Worm (Caenorhabditis elegans) whole organism, late embryonic: ENCODE measurements around the gene syd-2.

ENCODE experiments used
- C38D4.7 ChIP-seq: fragments of 200-800 bp; sonication (Bioruptor generic); optimal IDR thresholded peaks from 2 replicates; lab custom pipeline; 2018; ENCODE audit warnings: mild to moderate bottlenecking, missing genetic modification characterization, moderate library complexity, missing compliant biosample characterization
- F13H6.1 ChIP-seq: sonication (generic microtip); optimal IDR thresholded peaks from 2 replicates; lab custom pipeline; 2016; ENCODE audit warnings: missing genetic modification characterization, missing compliant biosample characterization
- K02D7.2 ChIP-seq: sonication (generic microtip); optimal IDR thresholded peaks from 2 replicates; lab custom pipeline; 2017; ENCODE audit warnings: mild to moderate bottlenecking, missing genetic modification characterization, missing compliant biosample characterization
- T23F11.4 ChIP-seq: fragments of 200-800 bp; sonication (Bioruptor generic); optimal IDR thresholded peaks from 2 replicates; lab custom pipeline; 2018; ENCODE audit warnings: mild to moderate bottlenecking, missing genetic modification characterization, missing compliant biosample characterization
- Y22D7AL.16 ChIP-seq: sonication (generic microtip); optimal IDR thresholded peaks from 2 replicates; lab custom pipeline; 2016; ENCODE audit warnings: missing genetic modification characterization, missing compliant biosample characterization
- ahr-1 ChIP-seq: sonication (generic microtip); optimal IDR thresholded peaks from 2 replicates; lab custom pipeline; 2016; ENCODE audit warnings: missing genetic modification characterization, missing compliant biosample characterization
- ceh-19 ChIP-seq: fragments of 200-800 bp; sonication (Bioruptor generic); optimal IDR thresholded peaks from 2 replicates; lab custom pipeline; 2018; ENCODE audit warnings: mild to moderate bottlenecking, missing genetic modification characterization, missing compliant biosample characterization
- ceh-24 ChIP-seq: sonication (generic microtip); optimal IDR thresholded peaks from 2 replicates; lab custom pipeline; 2016; ENCODE audit warnings: mild to moderate bottlenecking, missing genetic modification characterization, missing compliant biosample characterization
- ceh-30 ChIP-seq: fragments of 150-350 bp; optimal IDR thresholded peaks from 2 replicates; lab custom pipeline; 2014; ENCODE audit warnings: missing biosample characterization, missing genetic modification characterization
- ceh-31 ChIP-seq: sonication (generic microtip); optimal IDR thresholded peaks from 2 replicates; lab custom pipeline; 2016; ENCODE audit warnings: missing genetic modification characterization, missing compliant biosample characterization
- ceh-34 ChIP-seq: sonication (generic microtip); optimal IDR thresholded peaks from 2 replicates; lab custom pipeline; 2016; ENCODE audit warnings: mild to moderate bottlenecking, missing genetic modification characterization, missing compliant biosample characterization
- ceh-48 ChIP-seq: sonication (generic microtip); optimal IDR thresholded peaks from 2 replicates; lab custom pipeline; 2016; ENCODE audit warnings: missing genetic modification characterization, inconsistent platforms, missing compliant biosample characterization
- ceh-6 ChIP-seq: fragments of 200-800 bp; sonication (Bioruptor generic); optimal IDR thresholded peaks from 2 replicates; lab custom pipeline; 2018; ENCODE audit warnings: mild to moderate bottlenecking, missing genetic modification characterization, missing compliant biosample characterization
- che-1 ChIP-seq: sonication (generic microtip); optimal IDR thresholded peaks from 2 replicates; lab custom pipeline; 2016; ENCODE audit warnings: mild to moderate bottlenecking, missing genetic modification characterization, missing compliant biosample characterization
- dmd-4 ChIP-seq: sonication (generic microtip); optimal IDR thresholded peaks from 2 replicates; lab custom pipeline; 2016; ENCODE audit warnings: borderline replicate concordance, missing genetic modification characterization, missing compliant biosample characterization
- dve-1 ChIP-seq: sonication (generic microtip); optimal IDR thresholded peaks from 2 replicates; lab custom pipeline; 2017; ENCODE audit warnings: antibody characterized with exemption, mild to moderate bottlenecking, missing genetic modification characterization, missing compliant biosample characterization
- elt-2 ChIP-seq: sonication (generic microtip); optimal IDR thresholded peaks from 2 replicates; lab custom pipeline; 2016; ENCODE audit warnings: missing genetic modification reagents, missing genetic modification characterization, missing compliant biosample characterization
- ets-4 ChIP-seq: sonication (generic microtip); optimal IDR thresholded peaks from 2 replicates; lab custom pipeline; 2016; ENCODE audit warnings: missing genetic modification characterization, missing compliant biosample characterization
- fax-1 ChIP-seq: sonication (generic microtip); optimal IDR thresholded peaks from 2 replicates; lab custom pipeline; 2016; ENCODE audit warnings: missing genotype, missing genetic modification characterization, missing compliant biosample characterization
- gmeb-2 ChIP-seq: sonication (generic microtip); optimal IDR thresholded peaks from 2 replicates; lab custom pipeline; 2016; ENCODE audit warnings: missing genetic modification characterization, inconsistent platforms, missing compliant biosample characterization
- hlh-13 ChIP-seq: fragments of 200-800 bp; sonication (Bioruptor generic); optimal IDR thresholded peaks from 2 replicates; lab custom pipeline; 2018; ENCODE audit warnings: mild to moderate bottlenecking, missing genetic modification characterization, missing compliant biosample characterization
- hlh-15 ChIP-seq: sonication (generic microtip); optimal IDR thresholded peaks from 2 replicates; lab custom pipeline; 2016; ENCODE audit warnings: missing genetic modification characterization, missing compliant biosample characterization
- hlh-6 ChIP-seq: sonication (generic microtip); optimal IDR thresholded peaks from 2 replicates; lab custom pipeline; 2016; ENCODE audit warnings: missing genotype, missing genetic modification characterization, missing compliant biosample characterization
- hlh-8 ChIP-seq: sonication (generic microtip); optimal IDR thresholded peaks from 2 replicates; lab custom pipeline; 2016; ENCODE audit warnings: missing genotype, missing genetic modification characterization, missing compliant biosample characterization
- lim-6 ChIP-seq: sonication (generic microtip); optimal IDR thresholded peaks from 2 replicates; lab custom pipeline; 2016; ENCODE audit warnings: missing genetic modification characterization, missing compliant biosample characterization
- lin-11 ChIP-seq: fragments of 200-800 bp; sonication (Bioruptor generic); optimal IDR thresholded peaks from 2 replicates; lab custom pipeline; 2018; ENCODE audit warnings: mild to moderate bottlenecking, missing genetic modification characterization, missing compliant biosample characterization
- madf-2 ChIP-seq: sonication (generic microtip); optimal IDR thresholded peaks from 2 replicates; lab custom pipeline; 2017; ENCODE audit warnings: missing genetic modification characterization, missing compliant biosample characterization
- nfya-1 ChIP-seq: sonication (generic microtip); optimal IDR thresholded peaks from 2 replicates; lab custom pipeline; 2017; ENCODE audit warnings: missing genetic modification characterization, mild to moderate bottlenecking, missing compliant biosample characterization, antibody characterized with exemption, moderate library complexity
- npax-4 ChIP-seq: sonication (generic microtip); optimal IDR thresholded peaks from 2 replicates; lab custom pipeline; 2016; ENCODE audit warnings: missing genetic modification characterization, missing compliant biosample characterization
- odd-2 ChIP-seq: sonication (generic microtip); optimal IDR thresholded peaks from 2 replicates; lab custom pipeline; 2017; ENCODE audit warnings: antibody characterized with exemption, mild to moderate bottlenecking, missing genetic modification characterization, missing compliant biosample characterization
- pag-3 ChIP-seq: sonication (generic microtip); optimal IDR thresholded peaks from 2 replicates; lab custom pipeline; 2016; ENCODE audit warnings: missing compliant biosample characterization, missing genetic modification characterization, borderline replicate concordance
- pax-1 ChIP-seq: fragments of 150-350 bp; optimal IDR thresholded peaks from 2 replicates; lab custom pipeline; 2014; ENCODE audit warnings: missing biosample characterization, missing genetic modification characterization
- pha-2 ChIP-seq: sonication (generic microtip); optimal IDR thresholded peaks from 2 replicates; lab custom pipeline; 2017; ENCODE audit warnings: mild to moderate bottlenecking, missing genetic modification characterization, missing compliant biosample characterization
- pha-4 ChIP-seq: fragments of 150-350 bp; optimal IDR thresholded peaks from 2 replicates; lab custom pipeline; 2018; ENCODE audit warnings: missing biosample characterization, missing genetic modification reagents, missing genetic modification characterization
- pqm-1 ChIP-seq: sonication (generic microtip); optimal IDR thresholded peaks from 2 replicates; lab custom pipeline; 2016; ENCODE audit warnings: missing genetic modification characterization, missing compliant biosample characterization
- pros-1 ChIP-seq: fragments of 150-350 bp; optimal IDR thresholded peaks from 2 replicates; lab custom pipeline; 2014; ENCODE audit warnings: missing biosample characterization, missing genetic modification reagents, missing genetic modification characterization
- ref-2 ChIP-seq: sonication (generic microtip); optimal IDR thresholded peaks from 2 replicates; lab custom pipeline; 2016; ENCODE audit warnings: missing genetic modification characterization, missing compliant biosample characterization
- sox-2 ChIP-seq: fragments of 200-800 bp; sonication (Bioruptor generic); IDR thresholded peaks from 2 replicates; pipeline ENCODE4 v1.3.6; 2022; ENCODE audit warnings: missing genetic modification reagents, missing genetic modification characterization, missing compliant biosample characterization
- sox-4 ChIP-seq: sonication (generic microtip); optimal IDR thresholded peaks from 2 replicates; lab custom pipeline; 2017; ENCODE audit warnings: mild to moderate bottlenecking, missing genetic modification characterization, inconsistent platforms, missing compliant biosample characterization
- tbx-2 ChIP-seq: sonication (generic microtip); optimal IDR thresholded peaks from 2 replicates; lab custom pipeline; 2016; ENCODE audit warnings: missing genetic modification characterization, missing compliant biosample characterization
- unc-3 ChIP-seq, 2 experiments: fragments of 200-800 bp in 1 of 2; sonication (Bioruptor generic) in 1 of 2; sonication (generic microtip) in 1 of 2; conservative IDR thresholded peaks in 1 of 2; optimal IDR thresholded peaks in 1 of 2; 2 replicates each; pipeline versions ENCODE4 v1.3.6 to Lab custom; 2016 to 2022; ENCODE audit warnings: missing compliant biosample characterization in 2 of 2, missing genetic modification characterization in 2 of 2, missing genetic modification reagents in 1 of 2
- unc-55 ChIP-seq: sonication (generic microtip); optimal IDR thresholded peaks from 2 replicates; lab custom pipeline; 2017; ENCODE audit warnings: missing biosample characterization, missing genetic modification reagents, missing genetic modification characterization
- unc-86 ChIP-seq: sonication (generic microtip); optimal IDR thresholded peaks from 2 replicates; lab custom pipeline; 2016; ENCODE audit warnings: missing genetic modification characterization, missing compliant biosample characterization
- ztf-16 ChIP-seq: sonication (generic microtip); optimal IDR thresholded peaks from 2 replicates; lab custom pipeline; 2017; ENCODE audit warnings: missing genetic modification characterization, missing compliant biosample characterization

The syd-2 gene

DNA sequence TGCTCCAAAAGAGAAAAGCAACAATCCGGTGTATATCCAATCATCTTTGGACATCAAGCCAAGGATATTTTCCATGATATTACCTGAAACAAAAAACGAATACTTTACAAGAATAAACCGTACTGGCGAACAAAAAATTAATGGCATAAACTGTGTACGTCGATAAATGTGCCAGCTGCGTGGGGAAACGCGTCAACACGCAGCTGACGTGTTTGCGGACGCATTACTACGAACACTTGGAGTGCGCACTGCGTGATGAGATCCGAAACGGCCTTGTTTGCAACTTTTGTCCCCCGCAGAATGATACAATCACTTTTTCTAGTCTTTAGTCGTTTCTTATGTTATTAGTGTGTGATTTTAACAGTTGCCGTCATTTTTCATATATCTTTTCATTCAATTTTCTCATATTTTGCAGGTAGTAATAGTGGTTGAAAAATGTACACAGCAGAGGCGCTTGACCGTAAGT, 30.5 kb downstream of the syd-2 start, which contains the start of the genes mboa-7 and git-1 (continued):
- TF ChIP-seq ceh-31, result peak; percentile 43
- TF ChIP-seq ceh-34, result no peak
- peak; percentile 12 for TF ChIP-seq madf-2
- no peak for TF ChIP-seq pqm-1 (tag; lab: Kevin White, UChicago)
- TF ChIP-seq lin-11 (tag; lab: Kevin White, UChicago), result no peak
- no peak for TF ChIP-seq hlh-8
- no peak for TF ChIP-seq K02D7.2 (tag; lab: Kevin White, UChicago)
- TF ChIP-seq unc-3 (GFP tag; conservative IDR thresholded peaks at IDR 0.05; lab: Robert Waterston, UW), result no peak
- TF ChIP-seq unc-3 (tag; optimal IDR thresholded peaks at IDR 0.05; lab: Kevin White, UChicago), result no peak
- TF ChIP-seq ref-2 (tag; lab: Kevin White, UChicago), result no peak
- TF ChIP-seq ceh-48 (tag; lab: Kevin White, UChicago), result peak; percentile 33
- TF ChIP-seq T23F11.4 (GFP tag; lab: Kevin White, UChicago), result no peak
- no peak for TF ChIP-seq unc-55 (GFP tag; lab: Kevin White, UChicago)
- TF ChIP-seq sox-2 (GFP tag; lab: Robert Waterston, UW), result no peak
- no peak for TF ChIP-seq pros-1 (tag; lab: Kevin White, UChicago)
- no peak for TF ChIP-seq sox-4
- TF ChIP-seq Y22D7AL.16, result no peak
- no peak for TF ChIP-seq ceh-30 (tag; lab: Kevin White, UChicago)
- TF ChIP-seq lim-6, result no peak
- TF ChIP-seq ceh-19, result no peak
- no peak for TF ChIP-seq F13H6.1 (tag; lab: Kevin White, UChicago)
- peak; percentile 41 for TF ChIP-seq nfya-1 (tag; lab: Kevin White, UChicago)
- no peak for TF ChIP-seq ahr-1 (tag; lab: Kevin White, UChicago)
- no peak for TF ChIP-seq pax-1 (tag; lab: Kevin White, UChicago)
- TF ChIP-seq ceh-24 (tag; lab: Kevin White, UChicago), result no peak
- peak; percentile 55 for TF ChIP-seq tbx-2 (tag; lab: Kevin White, UChicago)
- peak; percentile 20 for TF ChIP-seq pha-2
- TF ChIP-seq dve-1 (tag; lab: Kevin White, UChicago), result no peak
- TF ChIP-seq ceh-6, result peak; percentile 33
- TF ChIP-seq odd-2 (tag; lab: Kevin White, UChicago), result no peak
- TF ChIP-seq ets-4 (tag; lab: Kevin White, UChicago), result no peak
- TF ChIP-seq C38D4.7 (GFP tag; lab: Kevin White, UChicago), result no peak
- TF ChIP-seq pha-4 (tag; lab: Kevin White, UChicago), result no peak

DNA sequence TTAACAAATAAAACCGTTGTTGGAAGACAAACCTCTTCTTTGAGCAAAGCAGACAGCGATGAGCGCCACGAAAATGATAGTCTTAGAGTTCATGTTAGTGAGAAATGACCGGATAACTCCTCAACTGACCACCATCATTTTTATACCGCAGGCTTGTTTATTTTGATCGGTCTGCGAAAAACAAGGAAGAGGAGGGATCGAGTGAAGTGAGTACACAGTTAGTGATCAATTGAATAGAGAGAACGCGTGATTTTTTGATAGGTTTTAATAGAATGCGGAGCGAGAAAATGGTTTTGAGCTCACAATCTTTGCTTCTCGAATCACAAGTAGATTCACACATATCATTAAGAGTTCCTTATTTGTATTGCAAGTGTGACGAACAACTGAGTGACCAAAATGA, 33.7 kb downstream of the syd-2 start, which contains the start of gene F14F3.4:
TSS of gene F14F3.4 (minus strand) at position 101 of the 400 bp plus-strand sequence.
- TF ChIP-seq hlh-6 (tag; lab: Kevin White, UChicago) (no peak), ztf-16 (tag; lab: Kevin White, UChicago) (no peak), pha-2 (no peak), sox-4 (no peak), ahr-1 (tag; lab: Kevin White, UChicago) (no peak), hlh-15 (no peak), elt-2 (tag; lab: Kevin White, UChicago) (no peak)
- TF ChIP-seq, all 69 proteins: peak for 0

DNA sequence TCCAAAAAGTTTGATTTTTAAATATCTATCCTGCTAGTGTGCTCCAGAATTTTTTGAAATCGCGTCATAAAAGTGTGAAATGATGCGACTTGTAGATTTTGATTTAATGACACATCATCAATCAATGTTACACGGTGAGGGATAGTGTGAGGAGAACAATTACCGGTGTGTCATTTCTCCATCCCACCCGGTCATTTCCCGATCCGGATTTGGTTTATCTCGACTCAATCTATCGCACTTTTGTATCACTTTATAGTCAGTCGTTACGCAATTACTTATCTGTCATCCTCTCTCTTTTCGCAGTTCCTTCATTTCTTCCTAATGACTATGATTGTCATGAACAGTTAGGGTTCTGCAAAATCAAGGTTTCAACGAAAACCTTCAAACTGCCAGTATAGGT, 34.9 kb downstream of the syd-2 start:
- TF ChIP-seq dmd-4 (tag; lab: Kevin White, UChicago) (no peak), npax-4 (no peak), gmeb-2 (tag; lab: Kevin White, UChicago) (no peak), che-1 (tag; lab: Kevin White, UChicago) (no peak), pag-3 (no peak), fax-1 (tag; lab: Kevin White, UChicago) (no peak), unc-86 (tag; lab: Kevin White, UChicago) (no peak), hlh-13 (GFP tag; lab: Kevin White, UChicago) (no peak), nfya-1 (tag; lab: Kevin White, UChicago) (no peak), K02D7.2 (tag; lab: Kevin White, UChicago) (no peak)
